Worm (Caenorhabditis elegans) whole organism, L2 larva: ENCODE measurements around the gene cut-3.

ENCODE experiments used
- Y55F3AM.14 ChIP-seq: fragments of 200-800 bp; sonication (Bioruptor generic); optimal IDR thresholded peaks from 2 replicates; lab custom pipeline; 2018; ENCODE audit warnings: mild to moderate bottlenecking, missing genetic modification characterization, missing compliant biosample characterization
- nhr-23 ChIP-seq: fragments of 150-350 bp; optimal IDR thresholded peaks from 2 replicates; lab custom pipeline; 2014; ENCODE audit warnings: missing biosample characterization, missing genetic modification reagents, missing genetic modification characterization
- nhr-6 ChIP-seq: fragments of 150-350 bp; optimal IDR thresholded peaks from 2 replicates; lab custom pipeline; 2014; ENCODE audit warnings: missing biosample characterization, missing genetic modification characterization
- snpc-4 ChIP-seq: fragments of 150-350 bp; optimal IDR thresholded peaks from 2 replicates; lab custom pipeline; 2014; ENCODE audit warnings: missing biosample characterization, missing genetic modification characterization
- unc-39 ChIP-seq: fragments of 150-350 bp; optimal IDR thresholded peaks from 2 replicates; lab custom pipeline; 2014; ENCODE audit warnings: missing biosample characterization, missing genetic modification characterization
- ztf-11 ChIP-seq: sonication (generic microtip); optimal IDR thresholded peaks from 2 replicates; lab custom pipeline; 2017; ENCODE audit warnings: missing biosample characterization, missing genetic modification characterization

DNA sequence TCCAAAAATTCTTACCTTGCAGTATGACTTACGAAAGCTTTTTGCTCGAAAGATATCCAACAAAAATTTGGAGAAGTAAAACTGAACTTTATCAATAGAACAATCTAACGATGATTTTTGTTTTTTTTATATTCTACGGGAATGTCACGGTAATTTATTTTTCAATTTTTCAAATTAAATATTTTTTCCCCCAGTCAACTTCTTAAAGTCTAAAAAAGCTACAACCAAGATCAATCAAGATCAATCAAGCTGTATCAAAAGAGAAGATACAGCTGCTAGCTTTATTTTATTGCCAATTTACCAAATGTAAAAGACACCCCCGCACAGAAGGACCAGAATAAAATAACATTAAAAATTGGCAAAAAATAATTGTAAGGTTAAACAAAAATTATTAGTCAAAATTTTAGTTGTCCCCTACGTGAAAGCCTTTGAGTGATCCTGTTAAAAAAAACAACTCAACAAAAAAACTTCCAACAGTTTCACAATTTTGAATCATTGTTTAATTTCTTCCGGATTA is 28.7 kb upstream of the cut-3 start, which contains the start of the genes M05D6.1 and M05D6.3:
- no peak for TF ChIP-seq Y55F3AM.14 (GFP tag; lab: Kevin White, UChicago)
- TF ChIP-seq snpc-4 (tag; lab: Kevin White, UChicago) = no peak
- no peak for TF ChIP-seq nhr-23 (tag; lab: Kevin White, UChicago)
- TF ChIP-seq unc-39 (tag; lab: Kevin White, UChicago) = no peak
- no peak for TF ChIP-seq nhr-6 (tag; lab: Kevin White, UChicago)
- no peak for TF ChIP-seq ztf-11
